Fruit fly (Drosophila melanogaster) whole organism, embryonic: ENCODE data around the gene Gr64f.

Source experiments
- ATbp ChIP-seq: fragments of 200-800 bp; sonication (Bioruptor generic); optimal IDR thresholded peaks from 2 replicates; lab custom pipeline; 2017; ENCODE audit warnings: missing biosample characterization, mild to moderate bottlenecking, missing genetic modification characterization, missing genetic modification reagents
- BEAF-32 ChIP-seq: fragments of 200-800 bp; sonication (Bioruptor generic); optimal IDR thresholded peaks from 3 replicates; lab custom pipeline; 2017; ENCODE audit warnings: missing biosample characterization, missing genetic modification characterization, mild to moderate bottlenecking, moderate library complexity, missing genetic modification reagents
- CG10462 ChIP-seq: fragments of 200-800 bp; sonication (Bioruptor generic); optimal IDR thresholded peaks from 2 replicates; lab custom pipeline; 2016; ENCODE audit warnings: missing biosample characterization, missing genetic modification characterization
- CG11398 ChIP-seq: fragments of 200-800 bp; sonication (Bioruptor generic); optimal IDR thresholded peaks from 2 replicates; lab custom pipeline; 2016; ENCODE audit warnings: missing biosample characterization, missing genetic modification characterization
- CG12744 ChIP-seq: fragments of 200-800 bp; sonication (Bioruptor generic); optimal IDR thresholded peaks from 2 replicates; lab custom pipeline; 2016; ENCODE audit warnings: missing biosample characterization, missing genetic modification characterization
- CG12942 ChIP-seq: fragments of 200-800 bp; sonication (Bioruptor generic); optimal IDR thresholded peaks from 3 replicates; lab custom pipeline; 2016; ENCODE audit warnings: missing biosample characterization, missing genetic modification characterization
- CG14441 ChIP-seq: fragments of 200-800 bp; sonication (Bioruptor generic); IDR thresholded peaks from 2 replicates; pipeline ENCODE4 v1.3.6; 2022; ENCODE audit warnings: missing biosample characterization, missing genetic modification characterization
- CG17359 ChIP-seq: fragments of 200-800 bp; sonication (Bioruptor generic); optimal IDR thresholded peaks from 3 replicates; lab custom pipeline; 2018; ENCODE audit warnings: missing biosample characterization, mild to moderate bottlenecking, missing genetic modification characterization, moderate library complexity
- CG17361 ChIP-seq: fragments of 200-800 bp; sonication (Bioruptor generic); IDR thresholded peaks from 3 replicates; pipeline ENCODE4 v1.3.6; 2022; ENCODE audit warnings: missing biosample characterization, missing genetic modification characterization
- CG18011 ChIP-seq: fragments of 200-800 bp; sonication (Bioruptor generic); optimal IDR thresholded peaks from 2 replicates; lab custom pipeline; 2017; ENCODE audit warnings: missing biosample characterization, missing genetic modification characterization, mild to moderate bottlenecking, moderate library complexity, missing genotype
- CG2875 ChIP-seq: fragments of 200-800 bp; sonication (Bioruptor generic); optimal IDR thresholded peaks from 2 replicates; lab custom pipeline; 2017; ENCODE audit warnings: missing biosample characterization, mild to moderate bottlenecking, missing genetic modification characterization, missing genetic modification reagents
- CG3847 ChIP-seq: fragments of 200-800 bp; sonication (Bioruptor generic); IDR thresholded peaks from 2 replicates; pipeline ENCODE4 v1.3.6; 2022; ENCODE audit warnings: missing biosample characterization, missing genetic modification characterization
- CG43689 ChIP-seq: fragments of 200-800 bp; sonication (Bioruptor generic); IDR thresholded peaks from 2 replicates; pipeline ENCODE4 v1.3.6; 2022; ENCODE audit warnings: missing biosample characterization, missing genetic modification characterization
- CG6272 ChIP-seq: fragments of 200-800 bp; sonication (Bioruptor generic); IDR thresholded peaks from 2 replicates; pipeline ENCODE4 v1.3.6; 2022; ENCODE audit warnings: missing biosample characterization, missing genetic modification characterization
- CG6689 ChIP-seq: fragments of 200-800 bp; sonication (Bioruptor generic); IDR thresholded peaks from 2 replicates; pipeline ENCODE4 v1.3.6; 2022; ENCODE audit warnings: missing biosample characterization, missing genetic modification characterization
- CG6813 ChIP-seq: fragments of 200-800 bp; sonication (Bioruptor generic); optimal IDR thresholded peaks from 2 replicates; lab custom pipeline; 2017; ENCODE audit warnings: missing biosample characterization, missing genetic modification characterization, mild to moderate bottlenecking, moderate library complexity, missing genetic modification reagents
- CG7372 ChIP-seq: fragments of 200-800 bp; sonication (Bioruptor generic); IDR thresholded peaks from 2 replicates; pipeline ENCODE4 v1.3.6; 2022; ENCODE audit warnings: missing biosample characterization, missing genetic modification characterization
- CG7928 ChIP-seq: fragments of 200-800 bp; sonication (Bioruptor generic); optimal IDR thresholded peaks from 2 replicates; lab custom pipeline; 2017; ENCODE audit warnings: missing biosample characterization, mild to moderate bottlenecking, missing genetic modification characterization
- CG8944 ChIP-seq: fragments of 200-800 bp; sonication (Bioruptor generic); optimal IDR thresholded peaks from 3 replicates; lab custom pipeline; 2016; ENCODE audit warnings: missing biosample characterization, missing genetic modification characterization
- CG9437 ChIP-seq: fragments of 200-800 bp; sonication (Bioruptor generic); optimal IDR thresholded peaks from 2 replicates; lab custom pipeline; 2018; ENCODE audit warnings: missing biosample characterization, mild to moderate bottlenecking, missing genetic modification characterization
- Camta ChIP-seq: fragments of 200-800 bp; sonication (Bioruptor generic); optimal IDR thresholded peaks from 2 replicates; lab custom pipeline; 2016; ENCODE audit warnings: missing biosample characterization, missing genetic modification characterization
- Chrac-16 ChIP-seq: fragments of 200-800 bp; sonication (Bioruptor generic); optimal IDR thresholded peaks from 3 replicates; lab custom pipeline; 2016; ENCODE audit warnings: missing biosample characterization, missing genetic modification characterization
- Doc3 ChIP-seq: fragments of 200-800 bp; sonication (Bioruptor generic); IDR thresholded peaks from 3 replicates; pipeline ENCODE4 v1.3.6; 2022; ENCODE audit warnings: missing biosample characterization, missing genetic modification characterization; ENCODE audit not compliant: partially characterized antibody
- Dp ChIP-seq: fragments of 200-800 bp; sonication (Bioruptor generic); optimal IDR thresholded peaks from 2 replicates; lab custom pipeline; 2018; ENCODE audit warnings: missing biosample characterization, mild to moderate bottlenecking, missing genetic modification characterization, moderate library complexity
- Fer3 ChIP-seq: fragments of 200-800 bp; sonication (Bioruptor generic); optimal IDR thresholded peaks from 2 replicates; lab custom pipeline; 2018; ENCODE audit warnings: missing biosample characterization, mild to moderate bottlenecking, missing genetic modification characterization, moderate library complexity
- Nf-YC ChIP-seq: fragments of 200-800 bp; optimal IDR thresholded peaks from 3 replicates; lab custom pipeline; 2019; ENCODE audit warnings: missing biosample characterization, mild to moderate bottlenecking, missing genetic modification characterization, moderate library complexity
- Rfx ChIP-seq: fragments of 200-800 bp; sonication (Bioruptor generic); IDR thresholded peaks from 2 replicates; pipeline ENCODE4 v1.3.6; 2022; ENCODE audit warnings: missing biosample characterization, missing genetic modification characterization
- ato ChIP-seq: fragments of 200-800 bp; sonication (Bioruptor generic); IDR thresholded peaks from 2 replicates; pipeline ENCODE4 v1.3.6; 2022; ENCODE audit warnings: missing biosample characterization, missing genetic modification characterization; ENCODE audit not compliant: partially characterized antibody
- bbx ChIP-seq: fragments of 200-800 bp; sonication (Bioruptor generic); IDR thresholded peaks from 2 replicates; pipeline ENCODE4 v1.3.6; 2022; ENCODE audit warnings: missing biosample characterization, missing genetic modification characterization; ENCODE audit not compliant: partially characterized antibody
- btn ChIP-seq: fragments of 200-800 bp; sonication (Bioruptor generic); optimal IDR thresholded peaks from 2 replicates; lab custom pipeline; 2016; ENCODE audit warnings: missing biosample characterization, missing genetic modification characterization
- da ChIP-seq: fragments of 200-800 bp; sonication (Bioruptor generic); optimal IDR thresholded peaks from 2 replicates; lab custom pipeline; 2016; ENCODE audit warnings: missing biosample characterization, missing genetic modification characterization
- exex ChIP-seq: fragments of 200-800 bp; sonication (Bioruptor generic); optimal IDR thresholded peaks from 4 replicates; lab custom pipeline; 2018; ENCODE audit warnings: missing biosample characterization, mild to moderate bottlenecking, missing genetic modification characterization, moderate library complexity
- gfzf ChIP-seq: fragments of 200-800 bp; sonication (Bioruptor generic); optimal IDR thresholded peaks from 2 replicates; lab custom pipeline; 2016; ENCODE audit warnings: missing biosample characterization, mild to moderate bottlenecking, missing genetic modification characterization, moderate library complexity
- jing ChIP-seq: fragments of 200-800 bp; sonication (Bioruptor generic); optimal IDR thresholded peaks from 2 replicates; lab custom pipeline; 2018; ENCODE audit warnings: missing biosample characterization, mild to moderate bottlenecking, missing genetic modification characterization
- kni ChIP-seq: fragments of 200-800 bp; sonication (Bioruptor generic); optimal IDR thresholded peaks from 3 replicates; lab custom pipeline; 2017; ENCODE audit warnings: mild to moderate bottlenecking, missing biosample characterization, missing genetic modification reagents, missing genetic modification characterization
- nau ChIP-seq: fragments of 200-800 bp; sonication (Bioruptor generic); optimal IDR thresholded peaks from 3 replicates; lab custom pipeline; 2017; ENCODE audit warnings: missing biosample characterization, mild to moderate bottlenecking, missing genetic modification characterization, missing genetic modification reagents
- nmo ChIP-seq: fragments of 200-800 bp; sonication (Bioruptor generic); optimal IDR thresholded peaks from 2 replicates; lab custom pipeline; 2018; ENCODE audit warnings: missing biosample characterization, mild to moderate bottlenecking, missing genetic modification characterization, moderate library complexity
- pum ChIP-seq: fragments of 200-800 bp; sonication (Bioruptor generic); optimal IDR thresholded peaks from 2 replicates; lab custom pipeline; 2016; ENCODE audit warnings: missing biosample characterization, missing genetic modification characterization
- repo ChIP-seq: fragments of 200-800 bp; sonication (Bioruptor generic); optimal IDR thresholded peaks from 2 replicates; lab custom pipeline; 2016; ENCODE audit warnings: missing biosample characterization, missing genetic modification characterization
- ro ChIP-seq: fragments of 200-800 bp; sonication (Bioruptor generic); IDR thresholded peaks from 2 replicates; pipeline ENCODE4 v1.3.6; 2022; ENCODE audit warnings: missing biosample characterization, missing genetic modification characterization
- row ChIP-seq: fragments of 200-800 bp; sonication (Bioruptor generic); IDR thresholded peaks from 3 replicates; pipeline ENCODE4 v1.3.6; 2022; ENCODE audit warnings: missing biosample characterization, missing genetic modification characterization
- sens-2 ChIP-seq: fragments of 200-800 bp; sonication (Bioruptor generic); IDR thresholded peaks from 2 replicates; pipeline ENCODE4 v1.3.6; 2022; ENCODE audit warnings: missing biosample characterization, missing genetic modification characterization
- shn ChIP-seq: fragments of 200-800 bp; sonication (Bioruptor generic); optimal IDR thresholded peaks from 3 replicates; lab custom pipeline; 2016; ENCODE audit warnings: missing biosample characterization, missing genetic modification characterization
- sim ChIP-seq: fragments of 200-800 bp; sonication (Bioruptor generic); IDR thresholded peaks from 2 replicates; pipeline ENCODE4 v1.3.6; 2022; ENCODE audit warnings: missing biosample characterization, missing genetic modification characterization
- tna ChIP-seq: fragments of 200-800 bp; sonication (Bioruptor generic); IDR thresholded peaks from 2 replicates; pipeline ENCODE4 v1.3.6; 2022; ENCODE audit warnings: missing biosample characterization, missing genetic modification characterization; ENCODE audit not compliant: partially characterized antibody
- unpg ChIP-seq: fragments of 200-800 bp; sonication (Bioruptor generic); optimal IDR thresholded peaks from 3 replicates; lab custom pipeline; 2018; ENCODE audit warnings: missing biosample characterization, mild to moderate bottlenecking, missing genetic modification characterization, moderate library complexity
- usp ChIP-seq: fragments of >200 bp; optimal IDR thresholded peaks from 2 replicates; lab custom pipeline; 2017; ENCODE audit warnings: missing biosample characterization, missing genetic modification characterization
- zfh1 ChIP-seq: fragments of 200-800 bp; sonication (Bioruptor generic); IDR thresholded peaks from 3 replicates; pipeline ENCODE4 v1.3.6; 2022; ENCODE audit warnings: missing biosample characterization, missing genetic modification characterization
- zfh2 ChIP-seq: fragments of 200-800 bp; sonication (Bioruptor generic); optimal IDR thresholded peaks from 2 replicates; lab custom pipeline; 2016; ENCODE audit warnings: missing biosample characterization, missing genetic modification characterization

Gr64f gene

DNA sequence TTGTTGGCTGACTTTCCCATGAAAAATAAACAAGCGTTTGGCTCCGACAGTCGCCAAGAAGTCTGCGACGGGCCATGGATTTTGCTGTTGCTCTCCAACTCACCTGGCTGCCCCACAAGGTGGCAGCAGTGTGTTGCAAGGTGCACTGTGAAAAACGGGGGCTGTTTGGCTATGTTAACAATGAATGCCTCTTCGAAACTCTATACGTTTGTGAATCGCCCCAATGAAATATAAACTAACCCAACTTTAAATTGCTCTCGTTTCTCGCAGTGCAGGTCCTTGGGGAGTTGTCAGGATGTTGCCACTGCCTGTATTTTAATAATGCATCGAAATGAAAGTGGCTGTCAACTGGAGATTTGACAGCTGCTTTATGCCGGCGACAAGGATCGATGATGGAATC lies 21.2 kb upstream of the Gr64f start (continued):
- TF ChIP-seq shn (GFP tag; lab: Kevin White, UChicago) (no peak), zfh1 (GFP tag; lab: Robert Waterston, UW) (peak; percentile 46; the same call in 1 of the 3 replicates), Fer3 (tag; lab: Kevin White, UChicago) (no peak), Chrac-16 (GFP tag; lab: Kevin White, UChicago) (peak; percentile 8), nmo (peak; percentile 14), row (GFP tag; lab: Robert Waterston, UW) (peak; percentile 28; the same call in 1 of the 3 replicates), CG6689 (GFP tag; lab: Robert Waterston, UW) (peak; percentile 13; the same call in 1 of the 2 replicates), Dp (GFP tag; lab: Kevin White, UChicago) (no peak), pum (GFP tag; lab: Kevin White, UChicago) (no peak), CG17361 (GFP tag; lab: Robert Waterston, UW) (no peak), kni (GFP tag; lab: Kevin White, UChicago) (no peak)

DNA sequence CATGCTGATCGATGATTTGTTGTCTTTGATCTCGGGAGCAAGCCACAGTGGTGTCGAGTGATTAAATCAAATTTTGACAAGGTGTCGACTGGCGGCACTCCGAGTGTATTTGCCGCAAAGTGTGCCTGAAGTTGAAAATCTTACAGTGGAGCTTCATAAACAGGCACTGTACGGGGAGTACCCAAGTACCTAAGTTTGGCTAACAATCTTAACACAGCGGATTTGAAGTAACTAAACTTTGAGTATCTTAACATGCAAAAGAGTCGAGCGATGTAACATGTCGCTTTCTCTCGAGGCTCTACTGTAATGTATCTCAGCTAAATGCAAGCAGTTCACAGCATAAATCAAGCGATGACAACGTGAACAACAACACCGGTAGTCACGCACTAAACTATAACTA lies 18.8 kb upstream of the Gr64f start:
- TF ChIP-seq CG9437 (no peak), Nf-YC (tag; lab: Kevin White, UChicago) (no peak), usp (GFP tag; lab: Kevin White, UChicago) (no peak), unpg (GFP tag; lab: Kevin White, UChicago) (peak; percentile 73), CG2875 (GFP tag; lab: Kevin White, UChicago) (peak; percentile 58), CG10462 (GFP tag; lab: Kevin White, UChicago) (peak; percentile 20), repo (GFP tag; lab: Kevin White, UChicago) (peak; percentile 24), sim (GFP tag; lab: Robert Waterston, UW) (0 out of 2 replicates have a peak, but pooled peaks have one; percentile 17), zfh2 (GFP tag; lab: Kevin White, UChicago) (no peak), btn (peak; percentile 54), ATbp (GFP tag; lab: Kevin White, UChicago) (peak; percentile 62), CG6272 (GFP tag; lab: Robert Waterston, UW) (peak; percentile 57), da (peak; percentile 12), nau (GFP tag; lab: Kevin White, UChicago) (no peak), CG12942 (GFP tag; lab: Kevin White, UChicago) (peak; percentile 30), CG7372 (GFP tag; lab: Robert Waterston, UW) (no peak), CG3847 (peak; percentile 39; the same call in 1 of the 2 replicates), Camta (GFP tag; lab: Kevin White, UChicago) (peak; percentile 36), CG17359 (tag; lab: Kevin White, UChicago) (peak; percentile 63), tna (GFP tag; lab: Robert Waterston, UW) (no peak), jing (GFP tag; lab: Kevin White, UChicago) (peak; percentile 76), CG6813 (GFP tag; lab: Kevin White, UChicago) (peak; percentile 51), Rfx (GFP tag; lab: Robert Waterston, UW) (no peak), CG11398 (GFP tag; lab: Kevin White, UChicago) (peak; percentile 26), CG8944 (GFP tag; lab: Kevin White, UChicago) (peak; percentile 61), CG12744 (GFP tag; lab: Kevin White, UChicago) (no peak), ato (no peak), CG7928 (no peak), bbx (GFP tag; lab: Robert Waterston, UW) (no peak), exex (tag; lab: Kevin White, UChicago) (no peak), CG18011 (GFP tag; lab: Kevin White, UChicago) (no peak), ro (GFP tag; lab: Robert Waterston, UW) (no peak; the same call in 1 of the 2 replicates), sens-2 (peak; percentile 75; the same call in 1 of the 2 replicates), BEAF-32 (GFP tag; lab: Kevin White, UChicago) (no peak), gfzf (GFP tag; lab: Kevin White, UChicago) (no peak), Doc3 (GFP tag; lab: Robert Waterston, UW) (no peak), CG14441 (GFP tag; lab: Robert Waterston, UW) (peak; percentile 60; the same call in 1 of the 2 replicates), CG43689 (GFP tag; lab: Robert Waterston, UW) (no peak)
